Fruit fly (Drosophila melanogaster): ENCODE results near the gene Lectin-galC1.

Lectin-galC1 gene

dm6 chr2L:19423467-19424122 lies 6.3 kb downstream of the Lectin-galC1 start, which contains the start of the genes Alp12 and CG13085 (continued):
- TF ChIP-seq CG7928 (GFP tag; optimal IDR thresholded peaks at IDR 0.05) = peak; percentile 79
- TF ChIP-seq Myb (GFP tag; optimal IDR thresholded peaks at IDR 0.05) = peak; percentile 78
- peak; percentile 97 to 98 for TF ChIP-seq bsh (GFP tag; optimal IDR thresholded peaks at IDR 0.05)
- no peak for TF ChIP-seq Lpt (GFP tag; optimal IDR thresholded peaks at IDR 0.05)
- peak; percentile 95 for TF ChIP-seq CG16863 (GFP tag; optimal IDR thresholded peaks at IDR 0.05)
- TF ChIP-seq croc (GFP tag; conservative IDR thresholded peaks at IDR 0.05) = peak; percentile 96
- TF ChIP-seq Ets65A (GFP tag) = peak; percentile 98
- TF ChIP-seq run (tag; optimal IDR thresholded peaks at IDR 0.05) = peak; percentile 98
- TF ChIP-seq CG13775 (GFP tag; optimal IDR thresholded peaks at IDR 0.05) = peak; percentile 98
- peak; percentile 92 for TF ChIP-seq CG8359 (GFP tag; optimal IDR thresholded peaks at IDR 0.05; ENCODE audit: borderline replicate concordance)
- peak; percentile 86 for TF ChIP-seq CG1792 (GFP tag; optimal IDR thresholded peaks at IDR 0.05)
- TF ChIP-seq ftz-f1 (GFP tag; optimal IDR thresholded peaks at IDR 0.05) = peak; percentile 67
- TF ChIP-seq CG6813 (GFP tag; optimal IDR thresholded peaks at IDR 0.05) = peak; percentile 97
- TF ChIP-seq Spps (tag; optimal IDR thresholded peaks at IDR 0.05) = peak; percentile 93
- peak; percentile 72 for TF ChIP-seq MBD-R2 (GFP tag; IDR thresholded peaks at IDR 0.05)
- TF ChIP-seq ab (GFP tag; optimal IDR thresholded peaks at IDR 0.05) = peak; percentile 63
- peak; percentile 92 for TF ChIP-seq CHES-1-like (GFP tag; optimal IDR thresholded peaks at IDR 0.05)
- peak; percentile 92 for TF ChIP-seq CG15514 (GFP tag; optimal IDR thresholded peaks at IDR 0.05)
- TF ChIP-seq CG8765 (GFP tag; IDR thresholded peaks at IDR 0.05) = peak; percentile 67
- peak; percentile 76 for TF ChIP-seq crol (GFP tag; IDR thresholded peaks at IDR 0.05)
- peak; percentile 98 for TF ChIP-seq bcd (GFP tag; optimal IDR thresholded peaks at IDR 0.05)
- peak; percentile 93 for TF ChIP-seq CG16815 (GFP tag; optimal IDR thresholded peaks at IDR 0.05)
- TF ChIP-seq Mrtf (GFP tag; IDR thresholded peaks at IDR 0.05) = peak; percentile 94
- TF ChIP-seq CG17802 (tag; optimal IDR thresholded peaks at IDR 0.05) = peak; percentile 82
- TF ChIP-seq onecut (GFP tag; IDR thresholded peaks at IDR 0.05) = peak; percentile 90
- peak; percentile 99 for TF ChIP-seq Oli (tag; optimal IDR thresholded peaks at IDR 0.05)
- peak; percentile 95 for TF ChIP-seq CG2889 (GFP tag; IDR thresholded peaks at IDR 0.05)
- TF ChIP-seq ssp (GFP tag; IDR thresholded peaks at IDR 0.05) = peak; percentile 91
- TF ChIP-seq H2.0 (GFP tag; IDR thresholded peaks at IDR 0.05) = peak; percentile 95
- TF ChIP-seq CG12071 (GFP tag; optimal IDR thresholded peaks at IDR 0.05) = peak; percentile 94
- TF ChIP-seq CG7963 (GFP tag; IDR thresholded peaks at IDR 0.05; ENCODE audit: partially characterized antibody) = no peak
- TF ChIP-seq knrl (GFP tag; IDR thresholded peaks at IDR 0.05; ENCODE audit: partially characterized antibody) = no peak
- TF ChIP-seq Sin3A (optimal IDR thresholded peaks at IDR 0.05) = no peak
- peak; percentile 88 for TF ChIP-seq Bdp1 (GFP tag; optimal IDR thresholded peaks at IDR 0.05)
- TF ChIP-seq CG2875 (GFP tag; optimal IDR thresholded peaks at IDR 0.05) = peak; percentile 98
- peak; percentile 42 for TF ChIP-seq Neu2 (GFP tag; optimal IDR thresholded peaks at IDR 0.05; ENCODE audit: borderline replicate concordance)
- TF ChIP-seq CG15011 (GFP tag; optimal IDR thresholded peaks at IDR 0.05) = peak; percentile 99
- TF ChIP-seq wek (GFP tag; optimal IDR thresholded peaks at IDR 0.05) = peak; percentile 86
- peak; percentile 97 for TF ChIP-seq ATbp (GFP tag; optimal IDR thresholded peaks at IDR 0.05)
- TF ChIP-seq Atf-2 (GFP tag; optimal IDR thresholded peaks at IDR 0.05) = peak; percentile 94
- TF ChIP-seq CG14441 (GFP tag; IDR thresholded peaks at IDR 0.05) = peak; percentile 96
- peak; percentile 30 for TF ChIP-seq BEAF-32 (GFP tag; optimal IDR thresholded peaks at IDR 0.05)
- TF ChIP-seq cwo (GFP tag; optimal IDR thresholded peaks at IDR 0.05) = peak; percentile 97
- peak in 1 of 2 experiments; percentile 98 for TF ChIP-seq Eip74EF (GFP tag; optimal IDR thresholded peaks at IDR 0.05)
- TF ChIP-seq yki (optimal IDR thresholded peaks at IDR 0.05) = peak; percentile 80
- peak; percentile 96 for TF ChIP-seq CG32532 (GFP tag; IDR thresholded peaks at IDR 0.05)
- peak; percentile 88 for TF ChIP-seq mam (GFP tag; optimal IDR thresholded peaks at IDR 0.05)
- peak; percentile 98 for TF ChIP-seq sqz (GFP tag; optimal IDR thresholded peaks at IDR 0.05)
- TF ChIP-seq CG8281 (tag; optimal IDR thresholded peaks at IDR 0.05) = peak; percentile 93

Data from whole organism, embryonic.